Worm (Caenorhabditis elegans) whole organism, L1 larva: Measurements from ENCODE around the gene Y36E3A.2.

Source experiments
- irx-1 ChIP-seq: sonication (generic microtip); optimal IDR thresholded peaks from 2 replicates; lab custom pipeline; 2016; ENCODE audit warnings: missing genetic modification characterization, missing compliant biosample characterization
- isw-1 ChIP-seq: fragments of 200-800 bp; sonication (Bioruptor generic); IDR thresholded peaks from 2 replicates; pipeline ENCODE4 v1.3.6; 2022; ENCODE audit warnings: missing genetic modification characterization, missing compliant biosample characterization
- nhr-12 ChIP-seq: sonication (generic microtip); optimal IDR thresholded peaks from 2 replicates; lab custom pipeline; 2017; ENCODE audit warnings: missing biosample characterization, missing genetic modification characterization

DNA sequence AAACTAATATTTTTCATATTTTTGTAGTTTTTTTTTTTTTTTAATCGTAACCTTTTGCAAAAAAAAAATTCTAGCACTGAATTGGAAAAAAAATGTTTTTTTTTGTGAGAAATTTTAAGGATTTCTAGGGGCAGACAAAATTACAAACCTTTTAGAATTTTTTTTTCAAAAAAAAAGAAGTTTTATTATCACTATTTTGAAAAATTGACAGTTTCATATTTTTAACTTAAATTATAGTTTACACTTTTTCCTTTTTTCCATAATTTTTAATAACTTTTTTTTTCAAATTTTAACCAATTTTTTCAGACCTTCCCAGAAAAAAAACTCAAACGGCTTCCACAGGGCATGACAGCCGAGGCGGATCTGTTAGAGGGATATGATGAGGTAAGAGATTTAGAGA lies 45.2 kb downstream of the Y36E3A.2 start, which contains the start of gene dpf-1:
- no peak for TF ChIP-seq isw-1
- TF ChIP-seq nhr-12 (tag; lab: Kevin White, UChicago) = no peak
- no peak for TF ChIP-seq irx-1 (tag; lab: Kevin White, UChicago)
